Worm (Caenorhabditis elegans): ENCODE data around the gene cln-3.3.

cln-3.3 gene

DNA sequence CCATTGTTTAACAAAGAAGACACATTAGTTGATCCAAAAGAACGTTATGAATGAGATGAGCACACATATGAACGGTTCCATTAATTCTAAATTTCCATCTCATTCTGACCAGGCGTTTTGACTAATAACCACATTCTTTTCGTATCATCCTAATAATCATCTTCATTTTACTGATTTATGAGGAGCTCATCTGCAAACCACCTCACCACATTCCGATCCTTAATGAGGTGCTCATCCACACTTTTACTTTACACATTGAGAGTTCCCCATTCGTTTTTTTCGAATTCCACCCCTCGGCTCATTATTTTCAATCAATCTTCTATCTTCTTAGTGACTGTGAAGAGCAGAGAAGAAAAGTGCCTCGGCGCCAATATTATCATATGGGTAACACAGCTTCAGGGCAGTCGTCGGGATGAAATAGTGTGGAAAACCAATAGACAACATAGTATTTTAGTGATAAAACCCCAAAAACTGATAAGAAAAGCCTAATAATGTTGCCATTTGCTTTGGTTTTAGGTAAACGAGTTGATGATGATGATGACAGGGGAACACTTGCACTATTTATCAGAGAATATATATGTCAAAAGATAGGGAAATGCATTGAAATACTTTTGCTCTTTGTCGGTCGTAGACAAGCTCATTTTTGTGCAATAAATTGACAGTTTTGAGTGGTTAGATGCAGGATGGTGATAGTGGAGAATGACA is 31.7 kb upstream of the cln-3.3 start:
- TF ChIP-seq lin-35 (GFP tag; optimal IDR thresholded peaks at IDR 0.05) = peak in 1 of 2 experiments; percentile 32
- TF ChIP-seq nhr-19 (GFP tag; conservative IDR thresholded peaks at IDR 0.05) = no peak
- no peak for TF ChIP-seq aly-2 (tag; optimal IDR thresholded peaks at IDR 0.05)
- TF ChIP-seq lin-14 (GFP tag; optimal IDR thresholded peaks at IDR 0.05) = peak; percentile 41
- TF ChIP-seq jun-1 (tag; optimal IDR thresholded peaks at IDR 0.05) = peak; percentile 58
- TF ChIP-seq nhr-85 (tag) = no peak
- no peak for TF ChIP-seq ztf-4 (tag; optimal IDR thresholded peaks at IDR 0.05)
- peak; percentile 98 for TF ChIP-seq elt-2 (tag; optimal IDR thresholded peaks at IDR 0.05)
- TF ChIP-seq egl-13 (tag; optimal IDR thresholded peaks at IDR 0.05) = no peak
- TF ChIP-seq nhr-28 (tag; optimal IDR thresholded peaks at IDR 0.05) = no peak
- no peak for TF ChIP-seq unc-30 (tag; optimal IDR thresholded peaks at IDR 0.05)
- TF ChIP-seq tlp-1 (tag; optimal IDR thresholded peaks at IDR 0.05) = peak; percentile 71
- no peak for TF ChIP-seq lin-39 (tag; optimal IDR thresholded peaks at IDR 0.05)
- TF ChIP-seq nhr-20 (tag; optimal IDR thresholded peaks at IDR 0.05) = peak; percentile 17
- no peak for TF ChIP-seq blmp-1 (tag; optimal IDR thresholded peaks at IDR 0.05)
- TF ChIP-seq C16A3.4 (tag; optimal IDR thresholded peaks at IDR 0.05) = no peak
- TF ChIP-seq efl-1 (optimal IDR thresholded peaks at IDR 0.05) = no peak
- peak in 1 of 2 experiments; percentile 72 for TF ChIP-seq efl-1 (GFP tag; optimal IDR thresholded peaks at IDR 0.05 in 1 of 2)

ce11 chrV:8652177-8652576 is 30.7 kb upstream of the cln-3.3 start:
- TF ChIP-seq sup-37 (GFP tag; optimal IDR thresholded peaks at IDR 0.05) (no peak), ets-5 (GFP tag; IDR thresholded peaks at IDR 0.05) (no peak), mep-1 (tag; optimal IDR thresholded peaks at IDR 0.05) (peak; percentile 18), dpl-1 (GFP tag; optimal IDR thresholded peaks at IDR 0.05) (no peak), elt-2 (tag; optimal IDR thresholded peaks at IDR 0.05) (no peak), hlh-4 (tag; optimal IDR thresholded peaks at IDR 0.05) (no peak), unc-86 (tag; optimal IDR thresholded peaks at IDR 0.05) (no peak), fkh-4 (tag; optimal IDR thresholded peaks at IDR 0.05; ENCODE audit: borderline replicate concordance) (no peak), efl-3 (GFP tag; optimal IDR thresholded peaks at IDR 0.05) (no peak), jun-1 (tag; optimal IDR thresholded peaks at IDR 0.05) (no peak), nhr-90 (tag; optimal IDR thresholded peaks at IDR 0.05; ENCODE audit: poor library complexity) (no peak), xbp-1 (tag; optimal IDR thresholded peaks at IDR 0.05) (peak; percentile 54), dsc-1 (tag; optimal IDR thresholded peaks at IDR 0.05) (no peak), fkh-10 (GFP tag; optimal IDR thresholded peaks at IDR 0.05) (no peak), unc-62 (GFP tag; optimal IDR thresholded peaks at IDR 0.05) (no peak), nhr-11 (tag; optimal IDR thresholded peaks at IDR 0.05) (no peak), aha-1 (tag; optimal IDR thresholded peaks at IDR 0.05) (no peak), skn-1 (tag; optimal IDR thresholded peaks at IDR 0.05) (no peak), egl-27 (tag; optimal IDR thresholded peaks at IDR 0.05) (no peak), nhr-47 (tag; optimal IDR thresholded peaks at IDR 0.05) (no peak), ceh-82 (tag; optimal IDR thresholded peaks at IDR 0.05) (no peak), Y116A8C.19 (tag; optimal IDR thresholded peaks at IDR 0.05; ENCODE audit: borderline replicate concordance) (no peak), mab-9 (GFP tag; IDR thresholded peaks at IDR 0.05) (no peak), ceh-8 (GFP tag; optimal IDR thresholded peaks at IDR 0.05) (no peak), nhr-28 (tag; optimal IDR thresholded peaks at IDR 0.05) (no peak), lin-39 (tag; optimal IDR thresholded peaks at IDR 0.05) (no peak), grh-1 (GFP tag; IDR thresholded peaks at IDR 0.05) (0 out of 2 replicates have a peak, but pooled peaks have one; percentile 6), ceh-88 (GFP tag; IDR thresholded peaks at IDR 0.05) (no peak), snu-23 (GFP tag; optimal IDR thresholded peaks at IDR 0.05) (peak; percentile 32), ztf-4 (tag; optimal IDR thresholded peaks at IDR 0.05) (no peak), swsn-7 (tag; optimal IDR thresholded peaks at IDR 0.05) (no peak), egl-13 (tag; optimal IDR thresholded peaks at IDR 0.05) (no peak), lin-35 (GFP tag; optimal IDR thresholded peaks at IDR 0.05) (no peak), ceh-63 (GFP tag; optimal IDR thresholded peaks at IDR 0.05) (no peak), F16B12.6 (tag; optimal IDR thresholded peaks at IDR 0.05) (no peak), aly-2 (tag; optimal IDR thresholded peaks at IDR 0.05) (no peak), irx-1 (tag; optimal IDR thresholded peaks at IDR 0.05) (peak; percentile 23), ceh-90 (tag; optimal IDR thresholded peaks at IDR 0.05) (no peak), elt-3 (tag; optimal IDR thresholded peaks at IDR 0.05) (peak in 1 of 6 experiments; percentile 14), lin-14 (GFP tag; optimal IDR thresholded peaks at IDR 0.05) (peak; percentile 58), nhr-76 (tag; optimal IDR thresholded peaks at IDR 0.05) (no peak)

Data from whole organism, L1 larva.